Worm (Caenorhabditis elegans): ENCODE data around the gene gex-3.

The gex-3 gene

DNA sequence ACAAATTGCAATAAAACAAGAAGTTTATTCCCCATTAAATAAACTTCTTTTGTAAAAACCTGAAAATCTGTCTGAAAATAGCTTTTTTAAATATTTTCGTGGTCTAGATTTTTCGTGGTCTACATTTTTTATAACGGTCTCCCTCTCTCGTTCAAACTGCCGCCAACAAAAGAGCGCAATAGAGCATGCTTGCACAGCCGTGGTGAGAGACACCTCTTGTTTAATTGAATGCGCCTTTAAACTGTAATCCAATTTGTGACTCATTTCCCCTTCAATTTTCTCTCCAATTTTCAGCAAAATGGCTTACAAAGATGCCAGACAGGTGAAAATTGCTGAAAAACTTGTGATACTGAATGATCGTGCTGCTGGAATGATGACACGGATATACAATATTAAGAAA lies at the start of gene gex-3:
Gene gex-3, plus strand, starts transcription at position 295 of the 400 bp plus-strand sequence.
- TF ChIP-seq elt-3 (tag; optimal IDR thresholded peaks at IDR 0.05) (no peak), fos-1 (tag; optimal IDR thresholded peaks at IDR 0.05) (no peak), snpc-4 (tag; optimal IDR thresholded peaks at IDR 0.05) (peak; percentile 66), mml-1 (tag; optimal IDR thresholded peaks at IDR 0.05) (no peak), skn-1 (tag; optimal IDR thresholded peaks at IDR 0.05) (peak; percentile 37), R02D3.7 (tag; optimal IDR thresholded peaks at IDR 0.05) (peak; percentile 55), ceh-82 (tag; optimal IDR thresholded peaks at IDR 0.05) (peak; percentile 6), nhr-77 (tag; optimal IDR thresholded peaks at IDR 0.05) (no peak), eor-1 (tag; optimal IDR thresholded peaks at IDR 0.05) (no peak), lin-39 (tag; optimal IDR thresholded peaks at IDR 0.05) (peak; percentile 98), ceh-28 (tag; optimal IDR thresholded peaks at IDR 0.05) (peak; percentile 46), egl-27 (tag; optimal IDR thresholded peaks at IDR 0.05) (no peak), nhr-43 (tag; optimal IDR thresholded peaks at IDR 0.05; ENCODE audit: poor library complexity, severe bottlenecking) (peak; percentile 64), nhr-11 (tag; optimal IDR thresholded peaks at IDR 0.05) (peak; percentile 9), tbx-2 (tag; optimal IDR thresholded peaks at IDR 0.05) (no peak), jun-1 (tag; optimal IDR thresholded peaks at IDR 0.05) (peak; percentile 30), ztf-11 (tag; optimal IDR thresholded peaks at IDR 0.05) (no peak), pha-4 (tag; optimal IDR thresholded peaks at IDR 0.05) (no peak), ZK546.5 (tag; optimal IDR thresholded peaks at IDR 0.05) (no peak), lsy-12 (tag; optimal IDR thresholded peaks at IDR 0.05) (no peak), ceh-9 (tag; optimal IDR thresholded peaks at IDR 0.05) (no peak), unc-62 (GFP tag; optimal IDR thresholded peaks at IDR 0.05) (no peak), elt-1 (tag; optimal IDR thresholded peaks at IDR 0.05) (no peak), nfya-1 (tag; optimal IDR thresholded peaks at IDR 0.05; ENCODE audit: insufficient read depth) (peak; percentile 92), mdl-1 (tag; optimal IDR thresholded peaks at IDR 0.05) (no peak), nhr-67 (tag; optimal IDR thresholded peaks at IDR 0.05) (no peak), nhr-28 (tag; optimal IDR thresholded peaks at IDR 0.05) (no peak), nhr-76 (tag; optimal IDR thresholded peaks at IDR 0.05) (no peak), nhr-23 (tag; optimal IDR thresholded peaks at IDR 0.05) (peak; percentile 85), daf-12 (tag; optimal IDR thresholded peaks at IDR 0.05) (no peak), fkh-10 (GFP tag; optimal IDR thresholded peaks at IDR 0.05) (peak; percentile 81), elt-2 (tag; optimal IDR thresholded peaks at IDR 0.05) (peak; percentile 48), pqm-1 (tag; optimal IDR thresholded peaks at IDR 0.05) (peak; percentile 63), egl-5 (tag; optimal IDR thresholded peaks at IDR 0.05) (peak; percentile 91), ceh-16 (tag; optimal IDR thresholded peaks at IDR 0.05) (no peak), zag-1 (tag; optimal IDR thresholded peaks at IDR 0.05) (no peak), unc-39 (tag; optimal IDR thresholded peaks at IDR 0.05) (no peak), hmg-11 (tag; optimal IDR thresholded peaks at IDR 0.05) (peak; percentile 57), sea-2 (GFP tag; optimal IDR thresholded peaks at IDR 0.05) (no peak), lin-15B (tag; optimal IDR thresholded peaks at IDR 0.05) (peak; percentile 97), nhr-12 (tag; optimal IDR thresholded peaks at IDR 0.05) (no peak), aly-2 (tag; optimal IDR thresholded peaks at IDR 0.05) (no peak), ama-1 (optimal IDR thresholded peaks at IDR 0.05) (peak; percentile 3), nhr-25 (tag; optimal IDR thresholded peaks at IDR 0.05) (peak; percentile 89), ztf-4 (tag; optimal IDR thresholded peaks at IDR 0.05) (no peak), fkh-2 (tag; optimal IDR thresholded peaks at IDR 0.05) (no peak), nhr-237 (tag; optimal IDR thresholded peaks at IDR 0.05) (no peak)

ce11 chrIV:12359979-12360378 lies 44.3 kb upstream of the gex-3 start:
- TF ChIP-seq egl-5 (tag; optimal IDR thresholded peaks at IDR 0.05) (no peak), zag-1 (tag; optimal IDR thresholded peaks at IDR 0.05) (no peak), fkh-10 (GFP tag; optimal IDR thresholded peaks at IDR 0.05) (no peak), ztf-11 (tag; optimal IDR thresholded peaks at IDR 0.05) (no peak), nhr-67 (tag; optimal IDR thresholded peaks at IDR 0.05) (no peak), nhr-25 (tag; optimal IDR thresholded peaks at IDR 0.05) (no peak)
